Worm (Caenorhabditis elegans) whole organism, L3 larva: ENCODE data around the gene B0303.14.
A peak's percentile ranks its signal among the peaks of the same experiment; 100 is the strongest.

Experiments
- R02D3.7 ChIP-seq: fragments of 150-350 bp; optimal IDR thresholded peaks from 2 replicates; lab custom pipeline; 2014; ENCODE audit warnings: missing biosample characterization, missing genetic modification characterization
- ZK546.5 ChIP-seq: sonication (generic microtip); optimal IDR thresholded peaks from 2 replicates; lab custom pipeline; 2017; ENCODE audit warnings: missing biosample characterization, missing genetic modification characterization
- ceh-16 ChIP-seq: sonication (generic microtip); optimal IDR thresholded peaks from 2 replicates; lab custom pipeline; 2017; ENCODE audit warnings: missing biosample characterization, missing genetic modification characterization
- daf-12 ChIP-seq: fragments of 150-350 bp; optimal IDR thresholded peaks from 2 replicates; lab custom pipeline; 2014; ENCODE audit warnings: missing biosample characterization, missing genetic modification reagents, missing genetic modification characterization
- egl-27 ChIP-seq: sonication (generic microtip); optimal IDR thresholded peaks from 4 replicates; lab custom pipeline; 2017; ENCODE audit warnings: missing biosample characterization, missing genetic modification reagents, missing genetic modification characterization
- egl-5 ChIP-seq: fragments of 150-350 bp; optimal IDR thresholded peaks from 2 replicates; lab custom pipeline; 2017; ENCODE audit warnings: missing biosample characterization, missing genetic modification reagents, missing genetic modification characterization, inconsistent platforms
- elt-1 ChIP-seq: fragments of 150-350 bp; optimal IDR thresholded peaks from 2 replicates; lab custom pipeline; 2014; ENCODE audit warnings: missing biosample characterization, missing genetic modification characterization
- elt-2 ChIP-seq: sonication (generic microtip); optimal IDR thresholded peaks from 2 replicates; lab custom pipeline; 2016; ENCODE audit warnings: missing genetic modification reagents, mild to moderate bottlenecking, missing genetic modification characterization, missing compliant biosample characterization
- elt-3 ChIP-seq, 3 experiments: fragments of 150-350 bp in 1 of 3; sonication (generic microtip) in 2 of 3; optimal IDR thresholded peaks; 2 replicates in 2 of 3; 4 replicates in 1 of 3; lab custom pipeline; 2014 to 2017; ENCODE audit warnings: missing biosample characterization in 3 of 3, missing genetic modification characterization in 3 of 3
- fkh-10 ChIP-seq: sonication (generic microtip); optimal IDR thresholded peaks from 2 replicates; lab custom pipeline; 2017; ENCODE audit warnings: missing biosample characterization, missing genetic modification reagents, missing genetic modification characterization
- fkh-2 ChIP-seq: fragments of 150-350 bp; optimal IDR thresholded peaks from 2 replicates; lab custom pipeline; 2014; ENCODE audit warnings: missing biosample characterization, missing genetic modification reagents, missing genetic modification characterization
- hmg-11 ChIP-seq: sonication (generic microtip); optimal IDR thresholded peaks from 2 replicates; lab custom pipeline; 2016; ENCODE audit warnings: missing genetic modification characterization, missing compliant biosample characterization
- jun-1 ChIP-seq: fragments of 150-350 bp; optimal IDR thresholded peaks from 2 replicates; lab custom pipeline; 2014; ENCODE audit warnings: missing biosample characterization, missing genetic modification reagents, missing genetic modification characterization
- lsy-12 ChIP-seq: sonication (generic microtip); optimal IDR thresholded peaks from 2 replicates; lab custom pipeline; 2016; ENCODE audit warnings: mild to moderate bottlenecking, missing genetic modification characterization, missing compliant biosample characterization
- mml-1 ChIP-seq: fragments of 150-350 bp; sonication (generic microtip); optimal IDR thresholded peaks from 3 replicates; lab custom pipeline; 2014; ENCODE audit warnings: missing biosample characterization, missing genetic modification characterization
- nfya-1 ChIP-seq: sonication (generic microtip); optimal IDR thresholded peaks from 2 replicates; lab custom pipeline; 2017; ENCODE audit warnings: missing genetic modification characterization, mild to moderate bottlenecking, missing compliant biosample characterization, antibody characterized with exemption, moderate library complexity; ENCODE audit not compliant: insufficient read depth
- nhr-11 ChIP-seq: fragments of 150-350 bp; optimal IDR thresholded peaks from 2 replicates; lab custom pipeline; 2014; ENCODE audit warnings: missing biosample characterization, missing genetic modification characterization
- nhr-12 ChIP-seq: fragments of 150-350 bp; optimal IDR thresholded peaks from 2 replicates; lab custom pipeline; 2014; ENCODE audit warnings: missing biosample characterization, missing genetic modification characterization
- nhr-23 ChIP-seq: fragments of 150-350 bp; optimal IDR thresholded peaks from 2 replicates; lab custom pipeline; 2014; ENCODE audit warnings: missing biosample characterization, missing genetic modification reagents, missing genetic modification characterization
- nhr-237 ChIP-seq: fragments of 150-350 bp; optimal IDR thresholded peaks from 2 replicates; lab custom pipeline; 2014; ENCODE audit warnings: missing biosample characterization, missing genetic modification characterization
- nhr-25 ChIP-seq: sonication (generic microtip); optimal IDR thresholded peaks from 2 replicates; lab custom pipeline; 2017; ENCODE audit warnings: missing biosample characterization, missing genetic modification characterization
- nhr-28 ChIP-seq: fragments of 150-350 bp; optimal IDR thresholded peaks from 2 replicates; lab custom pipeline; 2014; ENCODE audit warnings: missing biosample characterization, missing genetic modification characterization
- nhr-43 ChIP-seq: sonication (generic microtip); optimal IDR thresholded peaks from 2 replicates; lab custom pipeline; 2016; ENCODE audit warnings: mild to moderate bottlenecking, missing genetic modification characterization, missing compliant biosample characterization; ENCODE audit not compliant: poor library complexity, severe bottlenecking
- nhr-76 ChIP-seq: fragments of 150-350 bp; sonication (generic microtip); optimal IDR thresholded peaks from 5 replicates; lab custom pipeline; 2014; ENCODE audit warnings: missing biosample characterization, missing genetic modification characterization
- nhr-77 ChIP-seq: fragments of 150-350 bp; optimal IDR thresholded peaks from 2 replicates; lab custom pipeline; 2014; ENCODE audit warnings: missing biosample characterization, missing genetic modification characterization
- pha-4 ChIP-seq: fragments of 150-350 bp; optimal IDR thresholded peaks from 2 replicates; lab custom pipeline; 2014; ENCODE audit warnings: missing biosample characterization, missing genetic modification reagents, missing genetic modification characterization
- pqm-1 ChIP-seq: fragments of 150-350 bp; optimal IDR thresholded peaks from 2 replicates; lab custom pipeline; 2017; ENCODE audit warnings: missing biosample characterization, missing genetic modification characterization, inconsistent platforms
- sea-2 ChIP-seq: fragments of 150-350 bp; sonication (generic microtip); optimal IDR thresholded peaks from 4 replicates; lab custom pipeline; 2014; ENCODE audit warnings: missing biosample characterization, missing genetic modification reagents, missing genetic modification characterization
- skn-1 ChIP-seq: fragments of 150-350 bp; optimal IDR thresholded peaks from 2 replicates; lab custom pipeline; 2014; ENCODE audit warnings: missing biosample characterization, missing genetic modification characterization
- tbx-2 ChIP-seq: sonication (generic microtip); optimal IDR thresholded peaks from 2 replicates; lab custom pipeline; 2016; ENCODE audit warnings: mild to moderate bottlenecking, missing genetic modification characterization, missing compliant biosample characterization
- unc-39 ChIP-seq: sonication (generic microtip); optimal IDR thresholded peaks from 4 replicates; lab custom pipeline; 2017; ENCODE audit warnings: missing biosample characterization, missing genetic modification characterization
- unc-62 ChIP-seq: fragments of 150-350 bp; sonication (generic microtip); optimal IDR thresholded peaks from 4 replicates; lab custom pipeline; 2014; ENCODE audit warnings: missing biosample characterization, missing genetic modification reagents, missing genetic modification characterization
- zag-1 ChIP-seq: fragments of 150-350 bp; optimal IDR thresholded peaks from 2 replicates; lab custom pipeline; 2014; ENCODE audit warnings: missing biosample characterization, missing genetic modification characterization

B0303.14 gene

DNA sequence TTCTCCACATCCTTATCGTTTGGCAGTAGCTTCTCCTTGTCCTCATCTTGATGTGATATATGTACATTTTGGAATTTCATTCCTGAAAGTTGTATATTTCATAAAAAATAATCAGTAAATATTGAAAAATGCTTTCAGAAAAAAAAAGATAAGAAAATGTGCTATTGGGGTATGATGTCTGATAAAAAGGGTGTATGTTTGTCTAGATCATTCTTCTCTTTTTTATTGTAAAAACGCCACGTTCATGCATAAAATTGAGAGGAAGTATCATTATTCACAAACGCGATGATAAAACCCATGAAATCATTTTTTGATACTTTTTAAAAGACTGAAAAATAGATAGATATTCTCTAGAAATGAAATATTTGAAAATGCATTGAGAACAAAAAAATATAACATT, 32.6 kb upstream of the B0303.14 start:
- TF ChIP-seq sea-2 (GFP tag; lab: Kevin White, UChicago) (no peak), R02D3.7 (tag; lab: Kevin White, UChicago) (no peak), elt-2 (tag; lab: Kevin White, UChicago) (peak; percentile 96), pqm-1 (tag; lab: Kevin White, UChicago) (peak; percentile 96), pha-4 (tag; lab: Kevin White, UChicago) (peak; percentile 81), nfya-1 (tag; lab: Kevin White, UChicago) (no peak), fkh-10 (GFP tag; lab: Kevin White, UChicago) (no peak), daf-12 (tag; lab: Kevin White, UChicago) (no peak), jun-1 (tag; lab: Kevin White, UChicago) (peak; percentile 69), ceh-16 (tag; lab: Kevin White, UChicago) (no peak)

- TF ChIP-seq pqm-1 (tag; lab: Kevin White, UChicago) (no peak), ceh-16 (tag; lab: Kevin White, UChicago) (no peak), ZK546.5 (no peak), egl-27 (tag; lab: Kevin White, UChicago) (no peak)
- TF ChIP-seq, all 47 proteins: peak for 0
Observed at ce11 chrIII:8745214-8745613, 29.2 kb upstream of the B0303.14 start.

- no peak for TF ChIP-seq egl-27 (tag; lab: Kevin White, UChicago)
- TF ChIP-seq fkh-10 (GFP tag; lab: Kevin White, UChicago): peak; percentile 79
Observed at ce11 chrIII:8744765-8745164, 28.8 kb upstream of the B0303.14 start.

DNA sequence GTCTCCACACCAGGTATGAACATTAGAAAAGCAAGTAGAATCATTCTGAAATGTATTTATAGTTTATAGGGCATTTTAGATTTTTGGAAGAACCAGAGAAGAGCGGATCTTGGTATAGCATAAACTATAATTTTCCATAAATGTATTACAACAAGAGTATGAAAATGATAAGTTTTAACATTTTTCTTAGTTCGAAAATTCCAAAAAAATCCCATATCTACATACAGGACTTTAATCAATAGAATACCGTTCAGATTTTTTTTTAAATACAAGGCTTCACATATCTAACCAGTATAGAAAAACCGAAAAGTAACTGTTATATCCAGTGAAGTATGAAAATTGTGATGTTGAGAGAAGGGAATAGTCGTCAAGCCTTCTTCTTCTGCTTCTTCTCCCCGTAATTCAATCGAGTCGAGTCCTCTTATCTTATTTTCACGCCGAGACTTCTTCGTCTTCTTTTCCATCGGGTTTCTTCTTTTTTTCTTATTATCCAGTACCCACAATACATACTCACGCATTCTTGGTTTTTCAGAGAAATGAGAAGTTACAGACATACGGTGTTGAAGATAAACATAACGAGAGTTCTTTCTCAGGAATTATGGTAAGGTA, 27.9 kb upstream of the B0303.14 start, which contains the start of gene ZK370.6:
TSS of gene ZK370.6 (minus strand) at position 51 of the 609 bp plus-strand sequence.
- TF ChIP-seq nhr-43 (tag; lab: Kevin White, UChicago) (no peak), fkh-2 (tag; lab: Kevin White, UChicago) (no peak), pqm-1 (tag; lab: Kevin White, UChicago) (no peak), nhr-23 (no peak), nhr-28 (tag; lab: Kevin White, UChicago) (no peak), ceh-16 (tag; lab: Kevin White, UChicago) (no peak), egl-5 (no peak), unc-62 (GFP tag; lab: Kevin White, UChicago) (no peak), elt-3 (tag; optimal IDR thresholded peaks at IDR 0.05; lab: Kevin White, UChicago) (no peak), hmg-11 (no peak), R02D3.7 (tag; lab: Kevin White, UChicago) (no peak), zag-1 (no peak), egl-27 (tag; lab: Kevin White, UChicago) (no peak), nhr-12 (tag; lab: Kevin White, UChicago) (no peak), pha-4 (tag; lab: Kevin White, UChicago) (no peak), nhr-76 (tag; lab: Kevin White, UChicago) (no peak), elt-1 (tag; lab: Kevin White, UChicago) (no peak)

DNA sequence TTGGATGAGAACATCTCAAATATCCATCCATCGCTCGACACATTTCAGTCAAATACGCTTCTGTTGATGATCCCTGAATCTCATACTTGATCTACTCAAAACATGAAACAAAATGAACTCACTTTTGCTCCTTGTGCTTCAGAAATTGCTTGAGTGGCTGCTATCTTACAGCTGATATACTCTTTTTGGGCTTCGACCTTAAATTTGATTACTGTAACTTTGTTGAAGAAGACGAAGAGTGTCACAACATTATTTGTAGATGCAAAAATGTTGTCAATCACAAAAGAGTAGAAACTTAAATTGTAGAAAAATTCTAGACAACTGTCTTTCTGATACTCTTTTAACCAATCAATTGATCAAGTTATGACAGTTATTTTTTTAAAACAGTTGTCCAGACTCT, 26.6 kb upstream of the B0303.14 start:
- no peak for TF ChIP-seq nhr-77
- TF ChIP-seq lsy-12: no peak
- no peak for TF ChIP-seq nhr-12 (tag; lab: Kevin White, UChicago)
- no peak for TF ChIP-seq nfya-1 (tag; lab: Kevin White, UChicago)
- TF ChIP-seq skn-1: no peak
- no peak for TF ChIP-seq mml-1 (tag; lab: Kevin White, UChicago)
- TF ChIP-seq unc-62 (GFP tag; lab: Kevin White, UChicago): no peak
- TF ChIP-seq unc-39 (tag; lab: Kevin White, UChicago): no peak
- no peak for TF ChIP-seq sea-2 (GFP tag; lab: Kevin White, UChicago)
- no peak for TF ChIP-seq nhr-28 (tag; lab: Kevin White, UChicago)
- no peak for TF ChIP-seq tbx-2 (tag; lab: Kevin White, UChicago)
- TF ChIP-seq nhr-25 (tag; lab: Kevin White, UChicago): no peak
- no peak for TF ChIP-seq egl-27 (tag; lab: Kevin White, UChicago)
- no peak for TF ChIP-seq nhr-11
- TF ChIP-seq nhr-23: no peak
- TF ChIP-seq hmg-11: no peak
- TF ChIP-seq fkh-2 (tag; lab: Kevin White, UChicago): no peak
- TF ChIP-seq nhr-237 (tag; lab: Kevin White, UChicago): no peak
- no peak for TF ChIP-seq jun-1 (tag; lab: Kevin White, UChicago)
- TF ChIP-seq, all 47 proteins: peak for 0
